Worm (Caenorhabditis elegans) whole organism, early embryonic: ENCODE measurements around the gene srsx-37.
"Not testable (repeated sequence)": the region's sequence is repeated elsewhere in the genome, so short reads cannot be mapped to it uniquely, and the experiment has no call there.

Experiments used
- B0310.2 ChIP-seq: sonication (generic microtip); optimal IDR thresholded peaks from 2 replicates; lab custom pipeline; 2016; ENCODE audit warnings: mild to moderate bottlenecking, missing genetic modification characterization, missing compliant biosample characterization
- F13C5.2 ChIP-seq: sonication (generic microtip); optimal IDR thresholded peaks from 2 replicates; lab custom pipeline; 2017; ENCODE audit warnings: mild to moderate bottlenecking, missing genetic modification characterization, inconsistent platforms, missing compliant biosample characterization
- aly-1 ChIP-seq: sonication (generic microtip); optimal IDR thresholded peaks from 2 replicates; lab custom pipeline; 2016; ENCODE audit warnings: missing genetic modification characterization, missing compliant biosample characterization
- ama-1 ChIP-seq: fragments of 150-350 bp; optimal IDR thresholded peaks from 2 replicates; lab custom pipeline; 2014
- ceh-13 ChIP-seq: fragments of 200-800 bp; sonication (Bioruptor generic); optimal IDR thresholded peaks from 2 replicates; lab custom pipeline; 2018; ENCODE audit warnings: mild to moderate bottlenecking, missing genetic modification characterization, missing compliant biosample characterization
- ceh-36 ChIP-seq: sonication (generic microtip); optimal IDR thresholded peaks from 2 replicates; lab custom pipeline; 2016; ENCODE audit warnings: missing genetic modification characterization, inconsistent platforms, missing compliant biosample characterization
- ets-7 ChIP-seq: sonication (generic microtip); optimal IDR thresholded peaks from 2 replicates; lab custom pipeline; 2016; ENCODE audit warnings: missing genotype, missing genetic modification characterization, missing compliant biosample characterization
- flt-1 ChIP-seq: fragments of 200-800 bp; sonication (Bioruptor generic); IDR thresholded peaks from 2 replicates; pipeline ENCODE4 v1.3.6; 2022; ENCODE audit warnings: missing genetic modification characterization, missing compliant biosample characterization
- hmbx-1 ChIP-seq: sonication (generic microtip); optimal IDR thresholded peaks from 2 replicates; lab custom pipeline; 2016; ENCODE audit warnings: mild to moderate bottlenecking, missing genetic modification characterization, missing compliant biosample characterization
- hnd-1 ChIP-seq: sonication (generic microtip); optimal IDR thresholded peaks from 2 replicates; lab custom pipeline; 2016; ENCODE audit warnings: missing genetic modification characterization, missing compliant biosample characterization
- scrt-1 ChIP-seq: fragments of 200-800 bp; sonication (Bioruptor generic); IDR thresholded peaks from 2 replicates; pipeline ENCODE4 v1.3.6; 2022; ENCODE audit warnings: missing genetic modification characterization, missing compliant biosample characterization
- sea-1 ChIP-seq: fragments of 200-800 bp; sonication (Bioruptor generic); conservative IDR thresholded peaks from 2 replicates; pipeline ENCODE4 v1.3.6; 2022; ENCODE audit warnings: missing genetic modification characterization, missing compliant biosample characterization
- tbx-37 ChIP-seq: fragments of 200-800 bp; sonication (Bioruptor generic); conservative IDR thresholded peaks from 2 replicates; pipeline ENCODE4 v1.3.6; 2022; ENCODE audit warnings: missing genetic modification reagents, missing genetic modification characterization, missing compliant biosample characterization

ce11 chrV:15215175-15215574 lies 43.8 kb downstream of the srsx-37 start, which contains the start of gene sri-26:
- not testable (repeated sequence) for TF ChIP-seq flt-1; hmbx-1; ets-7 (tag; lab: Kevin White, UChicago); ama-1 (lab: Kevin White, UChicago); sea-1 (GFP tag; lab: Robert Waterston, UW); aly-1 (tag; lab: Kevin White, UChicago); F13C5.2 (tag; lab: Kevin White, UChicago); B0310.2 (tag; lab: Kevin White, UChicago); ceh-13 (GFP tag; lab: Kevin White, UChicago); hnd-1 (tag; lab: Kevin White, UChicago); tbx-37; ceh-36 (tag; lab: Kevin White, UChicago); scrt-1 (GFP tag; lab: Robert Waterston, UW)
